Worm (Caenorhabditis elegans) whole organism, mixed stage, embryonic: ENCODE data around the gene F10E7.1.

Experiments
- M03D4.4 ChIP-seq: sonication (generic microtip); optimal IDR thresholded peaks from 2 replicates; lab custom pipeline; 2017; ENCODE audit warnings: mild to moderate bottlenecking, missing genetic modification characterization, missing compliant biosample characterization
- bed-3 ChIP-seq: fragments of 200-800 bp; sonication (Bioruptor generic); optimal IDR thresholded peaks from 3 replicates; lab custom pipeline; 2018; ENCODE audit warnings: mild to moderate bottlenecking, missing genetic modification characterization, moderate library complexity, missing compliant biosample characterization
- blmp-1 ChIP-seq: fragments of 150-350 bp; optimal IDR thresholded peaks from 2 replicates; lab custom pipeline; 2014; ENCODE audit warnings: missing biosample characterization, missing genetic modification characterization
- ceh-39 ChIP-seq: fragments of 150-350 bp; optimal IDR thresholded peaks from 2 replicates; lab custom pipeline; 2014; ENCODE audit warnings: missing biosample characterization, missing genetic modification characterization
- ceh-43 ChIP-seq: fragments of 200-800 bp; sonication (Bioruptor generic); optimal IDR thresholded peaks from 2 replicates; lab custom pipeline; 2018; ENCODE audit warnings: mild to moderate bottlenecking, missing genetic modification characterization, moderate library complexity, missing compliant biosample characterization
- ceh-83 ChIP-seq: fragments of 200-800 bp; sonication (Bioruptor generic); optimal IDR thresholded peaks from 2 replicates; lab custom pipeline; 2018; ENCODE audit warnings: mild to moderate bottlenecking, missing genetic modification characterization, missing compliant biosample characterization
- ces-1 ChIP-seq: fragments of 150-350 bp; optimal IDR thresholded peaks from 2 replicates; lab custom pipeline; 2014; ENCODE audit warnings: missing biosample characterization, missing genetic modification reagents, missing genetic modification characterization
- cnd-1 ChIP-seq: fragments of 200-800 bp; sonication (Bioruptor generic); optimal IDR thresholded peaks from 2 replicates; lab custom pipeline; 2018; ENCODE audit warnings: mild to moderate bottlenecking, missing genetic modification characterization, missing compliant biosample characterization
- drap-1 ChIP-seq: fragments of 200-800 bp; sonication (Bioruptor generic); optimal IDR thresholded peaks from 3 replicates; lab custom pipeline; 2018; ENCODE audit warnings: mild to moderate bottlenecking, missing genetic modification characterization, missing compliant biosample characterization
- elt-1 ChIP-seq: sonication (generic microtip); optimal IDR thresholded peaks from 2 replicates; lab custom pipeline; 2017; ENCODE audit warnings: missing genetic modification characterization, mild to moderate bottlenecking, missing compliant biosample characterization, antibody characterized with exemption, moderate library complexity, borderline replicate concordance; ENCODE audit not compliant: insufficient read depth
- elt-3 ChIP-seq: fragments of 150-350 bp; optimal IDR thresholded peaks from 2 replicates; lab custom pipeline; 2014; ENCODE audit warnings: missing biosample characterization, missing genetic modification characterization
- flh-1 ChIP-seq: fragments of 200-800 bp; sonication (Bioruptor generic); optimal IDR thresholded peaks from 2 replicates; lab custom pipeline; 2018; ENCODE audit warnings: mild to moderate bottlenecking, missing genetic modification characterization, moderate library complexity, missing compliant biosample characterization
- ham-2 ChIP-seq: fragments of 200-800 bp; sonication (Bioruptor generic); optimal IDR thresholded peaks from 2 replicates; lab custom pipeline; 2018; ENCODE audit warnings: mild to moderate bottlenecking, missing genetic modification characterization, missing compliant biosample characterization
- hlh-1 ChIP-seq: fragments of 150-350 bp; optimal IDR thresholded peaks from 2 replicates; lab custom pipeline; 2014; ENCODE audit warnings: missing biosample characterization, missing genetic modification reagents, missing genetic modification characterization
- lin-13 ChIP-seq: fragments of 150-350 bp; optimal IDR thresholded peaks from 2 replicates; lab custom pipeline; 2014; ENCODE audit warnings: missing biosample characterization, missing genetic modification characterization
- lin-32 ChIP-seq: fragments of 200-800 bp; sonication (Bioruptor generic); optimal IDR thresholded peaks from 2 replicates; lab custom pipeline; 2018; ENCODE audit warnings: mild to moderate bottlenecking, missing genetic modification characterization, missing compliant biosample characterization
- lsy-2 ChIP-seq: fragments of 150-350 bp; optimal IDR thresholded peaks from 2 replicates; lab custom pipeline; 2014; ENCODE audit warnings: missing biosample characterization, missing genetic modification characterization
- mab-5 ChIP-seq: fragments of 150-350 bp; optimal IDR thresholded peaks from 2 replicates; lab custom pipeline; 2014; ENCODE audit warnings: missing biosample characterization, missing genetic modification characterization
- mep-1 ChIP-seq: fragments of 150-350 bp; optimal IDR thresholded peaks from 2 replicates; lab custom pipeline; 2017; ENCODE audit warnings: missing biosample characterization, missing genetic modification reagents, missing genetic modification characterization, inconsistent platforms
- nhr-12 ChIP-seq: fragments of 150-350 bp; optimal IDR thresholded peaks from 2 replicates; lab custom pipeline; 2014; ENCODE audit warnings: missing biosample characterization, missing genetic modification characterization
- nhr-2 ChIP-seq: fragments of 150-350 bp; optimal IDR thresholded peaks from 2 replicates; lab custom pipeline; 2014; ENCODE audit warnings: missing biosample characterization, missing genetic modification characterization
- nhr-237 ChIP-seq: fragments of 150-350 bp; optimal IDR thresholded peaks from 2 replicates; lab custom pipeline; 2014; ENCODE audit warnings: missing biosample characterization, missing genetic modification characterization
- nhr-28 ChIP-seq: fragments of 150-350 bp; optimal IDR thresholded peaks from 2 replicates; lab custom pipeline; 2014; ENCODE audit warnings: missing biosample characterization, missing genetic modification characterization
- nhr-76 ChIP-seq: sonication (generic microtip); optimal IDR thresholded peaks from 2 replicates; lab custom pipeline; 2017; ENCODE audit warnings: missing biosample characterization, missing genetic modification characterization
- pha-4 ChIP-seq: fragments of 150-350 bp; optimal IDR thresholded peaks from 2 replicates; lab custom pipeline; 2018; ENCODE audit warnings: missing biosample characterization, missing genetic modification reagents, missing genetic modification characterization
- sem-2 ChIP-seq: fragments of 200-800 bp; sonication (Bioruptor generic); optimal IDR thresholded peaks from 2 replicates; lab custom pipeline; 2018; ENCODE audit warnings: mild to moderate bottlenecking, missing genetic modification characterization, missing compliant biosample characterization
- snpc-4 ChIP-seq: fragments of 150-350 bp; optimal IDR thresholded peaks from 2 replicates; lab custom pipeline; 2014; ENCODE audit warnings: missing biosample characterization, missing genetic modification characterization
- sptf-1 ChIP-seq: sonication (generic microtip); optimal IDR thresholded peaks from 2 replicates; lab custom pipeline; 2017; ENCODE audit warnings: mild to moderate bottlenecking, missing genetic modification characterization, moderate library complexity, missing compliant biosample characterization
- tbx-8 ChIP-seq: fragments of 200-800 bp; sonication (Bioruptor generic); optimal IDR thresholded peaks from 2 replicates; lab custom pipeline; 2018; ENCODE audit warnings: mild to moderate bottlenecking, missing genetic modification characterization, moderate library complexity, missing compliant biosample characterization
- unc-120 ChIP-seq: sonication (generic microtip); optimal IDR thresholded peaks from 2 replicates; lab custom pipeline; 2017; ENCODE audit warnings: missing genetic modification characterization, missing compliant biosample characterization; ENCODE audit not compliant: poor library complexity, severe bottlenecking
- unc-39 ChIP-seq: fragments of 150-350 bp; optimal IDR thresholded peaks from 2 replicates; lab custom pipeline; 2014; ENCODE audit warnings: missing biosample characterization, missing genetic modification characterization
- unc-62 ChIP-seq: fragments of 150-350 bp; optimal IDR thresholded peaks from 2 replicates; lab custom pipeline; 2014; ENCODE audit warnings: missing biosample characterization, missing genetic modification reagents, missing genetic modification characterization
- zip-8 ChIP-seq: fragments of 150-350 bp; optimal IDR thresholded peaks from 2 replicates; lab custom pipeline; 2014; ENCODE audit warnings: missing biosample characterization, missing genetic modification characterization
- ztf-11 ChIP-seq: fragments of 150-350 bp; optimal IDR thresholded peaks from 2 replicates; lab custom pipeline; 2014; ENCODE audit warnings: missing biosample characterization, missing genetic modification characterization

F10E7.1 gene

DNA sequence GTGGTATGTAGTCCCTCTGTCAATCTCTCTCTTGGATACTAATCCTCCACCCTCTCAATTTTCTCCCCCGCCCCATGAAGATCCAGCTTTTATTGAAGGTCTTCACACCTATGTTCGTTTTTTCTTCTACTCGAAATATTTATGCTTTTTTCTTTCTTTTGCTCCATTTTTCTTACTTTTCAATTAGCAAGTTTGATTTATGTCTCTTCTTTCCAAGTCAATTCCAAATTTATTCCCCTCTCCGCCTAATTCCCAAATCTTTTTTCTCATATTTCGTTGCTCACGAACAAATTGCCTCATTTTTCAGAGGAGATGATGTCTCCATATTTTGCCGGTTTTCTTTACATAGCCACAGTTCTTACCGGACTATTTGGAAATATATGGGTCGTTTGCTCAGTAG is 17.8 kb downstream of the F10E7.1 start, which contains the start of gene npr-31:
npr-31 (plus strand) TSS at position 301 of the 400 bp plus-strand sequence.
- TF ChIP-seq mep-1 (tag; lab: Kevin White, UChicago) (no peak), unc-39 (tag; lab: Kevin White, UChicago) (no peak), zip-8 (tag; lab: Kevin White, UChicago) (no peak), flh-1 (GFP tag; lab: Kevin White, UChicago) (no peak), nhr-28 (tag; lab: Kevin White, UChicago) (no peak), drap-1 (GFP tag; lab: Kevin White, UChicago) (no peak), unc-120 (tag; lab: Kevin White, UChicago) (no peak), M03D4.4 (tag; lab: Kevin White, UChicago) (no peak), tbx-8 (no peak), nhr-12 (tag; lab: Kevin White, UChicago) (no peak), hlh-1 (no peak), ham-2 (GFP tag; lab: Kevin White, UChicago) (no peak), lin-32 (GFP tag; lab: Kevin White, UChicago) (no peak), bed-3 (GFP tag; lab: Kevin White, UChicago) (no peak)

DNA sequence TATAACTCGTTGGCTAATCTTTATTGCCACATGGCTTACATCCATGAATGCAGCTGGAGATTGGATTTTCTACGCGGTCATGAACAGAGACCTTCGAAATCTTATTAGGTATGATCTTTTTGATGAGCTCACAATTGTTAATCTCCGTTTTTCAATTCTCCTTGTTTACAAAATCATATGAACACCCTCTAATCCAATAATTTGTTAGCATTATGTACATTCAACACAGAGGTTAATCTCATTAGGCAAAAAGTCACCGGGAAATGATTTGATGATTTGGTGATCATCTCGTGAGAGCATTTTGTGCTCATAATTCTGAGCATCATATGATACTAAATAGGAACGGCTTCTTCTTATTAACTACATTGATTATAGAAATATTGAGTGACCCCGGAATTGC is 19.7 kb downstream of the F10E7.1 start:
- no peak for TF ChIP-seq bed-3 (GFP tag; lab: Kevin White, UChicago)
- no peak for TF ChIP-seq drap-1 (GFP tag; lab: Kevin White, UChicago)
- no peak for TF ChIP-seq hlh-1

DNA sequence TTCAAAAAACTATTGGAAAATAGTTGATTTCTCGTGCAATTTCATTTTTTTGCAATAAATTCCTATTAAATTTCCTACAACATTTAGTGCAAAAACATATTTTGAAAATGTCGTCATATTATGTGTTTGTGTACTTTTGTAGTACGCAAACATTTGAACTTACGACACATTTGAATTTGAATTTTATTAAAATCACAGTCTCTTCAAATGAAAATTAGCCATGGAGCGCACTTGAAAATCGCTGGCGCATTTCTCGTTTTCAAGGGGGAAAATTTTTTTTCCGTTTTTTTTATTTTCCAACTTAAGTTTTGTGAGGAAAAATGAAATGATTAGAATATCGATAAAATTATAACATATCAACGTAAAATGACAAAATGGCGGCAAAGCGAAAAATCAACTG is 21.0 kb downstream of the F10E7.1 start:
- peak; percentile 51 for TF ChIP-seq nhr-237 (tag; lab: Kevin White, UChicago)
- TF ChIP-seq nhr-76 (tag; lab: Kevin White, UChicago), result no peak
- peak; percentile 49 for TF ChIP-seq ces-1 (GFP tag; lab: Kevin White, UChicago)
- TF ChIP-seq lsy-2 (tag; lab: Kevin White, UChicago), result peak; percentile 72
- no peak for TF ChIP-seq mab-5 (tag; lab: Kevin White, UChicago)
- TF ChIP-seq mep-1 (tag; lab: Kevin White, UChicago), result no peak
- no peak for TF ChIP-seq flh-1 (GFP tag; lab: Kevin White, UChicago)
- TF ChIP-seq unc-39 (tag; lab: Kevin White, UChicago), result no peak
- no peak for TF ChIP-seq ztf-11 (tag; lab: Kevin White, UChicago)
- no peak for TF ChIP-seq sem-2 (GFP tag; lab: Kevin White, UChicago)
- TF ChIP-seq sptf-1 (tag; lab: Kevin White, UChicago), result no peak

DNA sequence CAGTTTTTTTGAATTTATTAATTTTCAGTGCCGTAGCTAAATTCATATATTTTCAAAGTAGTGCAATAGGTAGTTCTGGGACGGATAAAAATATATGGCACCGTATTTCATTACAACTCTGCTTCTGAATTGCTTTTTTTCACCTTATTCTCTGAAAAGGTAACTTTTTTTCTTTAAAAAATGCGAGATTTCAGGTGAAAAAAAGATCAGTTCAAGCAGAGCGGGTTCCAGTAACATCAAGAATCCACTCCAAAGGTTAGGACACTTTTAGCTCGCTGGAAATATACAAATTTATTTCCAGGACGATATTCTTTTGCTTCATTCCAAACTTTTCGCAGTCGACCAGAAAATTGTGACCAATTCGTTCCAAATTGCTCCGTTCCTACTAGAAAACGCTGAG is 21.5 kb downstream of the F10E7.1 start, which contains the start of gene T07F8.1:
T07F8.1 (plus strand) TSS at position 301 of the 400 bp plus-strand sequence.
- TF ChIP-seq unc-62 (GFP tag; lab: Kevin White, UChicago) (no peak), pha-4 (tag; lab: Kevin White, UChicago) (no peak), mep-1 (tag; lab: Kevin White, UChicago) (no peak), cnd-1 (tag; lab: Kevin White, UChicago) (no peak), lin-32 (GFP tag; lab: Kevin White, UChicago) (no peak), flh-1 (GFP tag; lab: Kevin White, UChicago) (no peak), nhr-237 (tag; lab: Kevin White, UChicago) (no peak), ztf-11 (tag; lab: Kevin White, UChicago) (no peak), M03D4.4 (tag; lab: Kevin White, UChicago) (no peak)
- TF ChIP-seq, all 35 proteins: peak for 0

DNA sequence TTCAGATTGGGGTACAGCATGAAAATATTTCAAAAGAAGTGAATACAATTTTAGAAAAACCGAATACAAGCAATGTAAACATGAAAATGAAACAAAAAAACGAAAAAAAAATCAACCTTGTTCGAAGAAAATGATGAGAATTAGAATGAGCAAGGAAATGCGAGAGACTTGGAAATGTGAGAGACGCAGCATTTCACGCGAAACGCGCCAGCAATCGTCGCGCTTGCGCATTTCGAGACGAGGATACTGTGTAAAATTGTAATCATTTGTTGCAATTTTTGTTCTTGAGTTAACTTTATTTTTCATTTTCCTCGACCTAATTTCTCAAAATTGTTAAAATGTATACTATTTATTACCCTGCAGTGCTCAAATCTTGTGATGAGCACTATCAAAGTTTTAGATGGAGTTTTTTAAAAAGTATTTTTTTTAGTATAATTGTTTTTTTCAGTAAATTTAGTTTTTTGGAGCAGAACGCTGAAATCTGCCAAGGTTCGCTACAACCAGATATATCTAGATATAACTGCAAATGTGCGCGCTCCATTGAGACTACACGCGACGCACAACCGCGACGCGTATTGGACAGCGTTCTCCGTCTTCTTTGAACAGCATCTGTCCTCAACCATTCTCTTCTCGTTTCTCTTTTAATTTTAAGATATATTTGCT is 25.5 kb downstream of the F10E7.1 start, which contains the start of gene fust-1:
fust-1 (plus strand) TSS at position 613 of the 663 bp plus-strand sequence.
- TF ChIP-seq tbx-8, result peak; percentile 19
- peak; percentile 71 for TF ChIP-seq cnd-1 (tag; lab: Kevin White, UChicago)
- TF ChIP-seq ces-1 (GFP tag; lab: Kevin White, UChicago), result peak; percentile 74
- TF ChIP-seq hlh-1, result peak; percentile 43
- peak; percentile 66 for TF ChIP-seq nhr-2 (tag; lab: Kevin White, UChicago)
- TF ChIP-seq unc-39 (tag; lab: Kevin White, UChicago), result no peak
- peak; percentile 75 for TF ChIP-seq drap-1 (GFP tag; lab: Kevin White, UChicago)
- peak; percentile 52 for TF ChIP-seq sem-2 (GFP tag; lab: Kevin White, UChicago)
- peak; percentile 32 for TF ChIP-seq bed-3 (GFP tag; lab: Kevin White, UChicago)
- no peak for TF ChIP-seq nhr-76 (tag; lab: Kevin White, UChicago)
- peak; percentile 36 for TF ChIP-seq nhr-12 (tag; lab: Kevin White, UChicago)
- peak; percentile 93 for TF ChIP-seq lsy-2 (tag; lab: Kevin White, UChicago)
- TF ChIP-seq M03D4.4 (tag; lab: Kevin White, UChicago), result peak; percentile 74
- TF ChIP-seq blmp-1, result peak; percentile 32
- TF ChIP-seq mab-5 (tag; lab: Kevin White, UChicago), result no peak
- peak; percentile 92 for TF ChIP-seq nhr-237 (tag; lab: Kevin White, UChicago)
- TF ChIP-seq mep-1 (tag; lab: Kevin White, UChicago), result peak; percentile 98
- peak; percentile 87 for TF ChIP-seq sptf-1 (tag; lab: Kevin White, UChicago)
- TF ChIP-seq ceh-43 (GFP tag; lab: Kevin White, UChicago), result peak; percentile 68
- TF ChIP-seq flh-1 (GFP tag; lab: Kevin White, UChicago), result no peak
- no peak for TF ChIP-seq elt-1 (tag; lab: Kevin White, UChicago)
- TF ChIP-seq snpc-4 (tag; lab: Kevin White, UChicago), result no peak
- peak; percentile 31 for TF ChIP-seq elt-3
- TF ChIP-seq unc-62 (GFP tag; lab: Kevin White, UChicago), result peak; percentile 14
- no peak for TF ChIP-seq ham-2 (GFP tag; lab: Kevin White, UChicago)
- TF ChIP-seq pha-4 (tag; lab: Kevin White, UChicago), result peak; percentile 97
- peak; percentile 42 for TF ChIP-seq ceh-83
- TF ChIP-seq ceh-39, result peak; percentile 48
- peak; percentile 20 for TF ChIP-seq lin-32 (GFP tag; lab: Kevin White, UChicago)
- peak; percentile 94 for TF ChIP-seq lin-13 (tag; lab: Kevin White, UChicago)
- no peak for TF ChIP-seq nhr-28 (tag; lab: Kevin White, UChicago)
- TF ChIP-seq unc-120 (tag; lab: Kevin White, UChicago), result peak; percentile 37
- TF ChIP-seq zip-8 (tag; lab: Kevin White, UChicago), result no peak
- peak; percentile 32 for TF ChIP-seq ztf-11 (tag; lab: Kevin White, UChicago)
